Fruit fly (Drosophila melanogaster) whole organism, prepupa: ENCODE data around the gene CG44000.
A peak's percentile ranks its signal among the peaks of the same experiment; 100 is the strongest.

ENCODE experiments used
- Blimp-1 ChIP-seq: fragments of 200-800 bp; sonication (Bioruptor generic); optimal IDR thresholded peaks from 3 replicates; lab custom pipeline; 2017; ENCODE audit warnings: missing biosample characterization, missing genetic modification characterization, mild to moderate bottlenecking, moderate library complexity, missing genetic modification reagents
- CG10631 ChIP-seq: fragments of 200-800 bp; sonication (Bioruptor generic); optimal IDR thresholded peaks from 2 replicates; lab custom pipeline; 2016; ENCODE audit warnings: missing biosample characterization, missing genetic modification characterization
- CG10669 ChIP-seq: fragments of 200-800 bp; sonication (Bioruptor generic); optimal IDR thresholded peaks from 3 replicates; lab custom pipeline; 2018; ENCODE audit warnings: missing biosample characterization, mild to moderate bottlenecking, missing genetic modification characterization, moderate library complexity
- CG11294 ChIP-seq: fragments of 200-800 bp; sonication (Bioruptor generic); IDR thresholded peaks from 2 replicates; pipeline ENCODE4 v1.3.6; 2022; ENCODE audit warnings: missing biosample characterization, missing genetic modification characterization
- CG11762 ChIP-seq: fragments of 200-800 bp; sonication (Bioruptor generic); optimal IDR thresholded peaks from 3 replicates; lab custom pipeline; 2016; ENCODE audit warnings: missing biosample characterization, missing genetic modification characterization; ENCODE audit not compliant: insufficient read depth
- CG11902 ChIP-seq: fragments of 200-800 bp; sonication (Bioruptor generic); optimal IDR thresholded peaks from 3 replicates; lab custom pipeline; 2016; ENCODE audit warnings: missing biosample characterization, missing genetic modification characterization
- CG15336 ChIP-seq: fragments of 200-800 bp; sonication (Bioruptor generic); IDR thresholded peaks from 2 replicates; pipeline ENCODE4 v1.3.6; 2022; ENCODE audit warnings: missing biosample characterization, missing genetic modification characterization
- CG1621 ChIP-seq: fragments of 200-800 bp; sonication (Bioruptor generic); optimal IDR thresholded peaks from 3 replicates; lab custom pipeline; 2018; ENCODE audit warnings: missing biosample characterization, mild to moderate bottlenecking, missing genetic modification characterization
- CG16779 ChIP-seq: fragments of 200-800 bp; sonication (Bioruptor generic); optimal IDR thresholded peaks from 3 replicates; lab custom pipeline; 2017; ENCODE audit warnings: missing biosample characterization, mild to moderate bottlenecking, missing genetic modification characterization
- CG3032 ChIP-seq: fragments of 200-800 bp; optimal IDR thresholded peaks from 2 replicates; lab custom pipeline; 2019; ENCODE audit warnings: missing biosample characterization, mild to moderate bottlenecking, missing genetic modification characterization, moderate library complexity
- CG31627 ChIP-seq: fragments of 200-800 bp; sonication (Bioruptor generic); optimal IDR thresholded peaks from 3 replicates; lab custom pipeline; 2016; ENCODE audit warnings: missing biosample characterization, missing genetic modification characterization
- CG34406 ChIP-seq: fragments of 200-800 bp; sonication (Bioruptor generic); optimal IDR thresholded peaks from 3 replicates; lab custom pipeline; 2016; ENCODE audit warnings: missing biosample characterization, missing genetic modification characterization
- CG3919 ChIP-seq: fragments of 200-800 bp; sonication (Bioruptor generic); optimal IDR thresholded peaks from 3 replicates; lab custom pipeline; 2016; ENCODE audit warnings: missing biosample characterization, missing genetic modification characterization
- CG6163 ChIP-seq: fragments of 200-800 bp; sonication (Bioruptor generic); IDR thresholded peaks from 3 replicates; pipeline ENCODE4 v1.3.6; 2022; ENCODE audit warnings: missing biosample characterization, missing genetic modification characterization
- CG6792 ChIP-seq: fragments of 200-800 bp; sonication (Bioruptor generic); optimal IDR thresholded peaks from 3 replicates; lab custom pipeline; 2016; ENCODE audit warnings: missing biosample characterization, missing genetic modification characterization
- CG6808 ChIP-seq: fragments of 200-800 bp; sonication (Bioruptor generic); optimal IDR thresholded peaks from 3 replicates; lab custom pipeline; 2017; ENCODE audit warnings: missing biosample characterization, missing genetic modification characterization, mild to moderate bottlenecking, moderate library complexity, missing genetic modification reagents
- CG6854 ChIP-seq: fragments of 200-800 bp; sonication (Bioruptor generic); optimal IDR thresholded peaks from 2 replicates; lab custom pipeline; 2017; ENCODE audit warnings: missing biosample characterization, mild to moderate bottlenecking, missing genetic modification characterization
- CG7368 ChIP-seq: fragments of 200-800 bp; sonication (Bioruptor generic); optimal IDR thresholded peaks from 3 replicates; lab custom pipeline; 2016; ENCODE audit warnings: missing biosample characterization, missing genetic modification characterization
- CG8119 ChIP-seq: fragments of 200-800 bp; sonication (Bioruptor generic); IDR thresholded peaks from 3 replicates; pipeline ENCODE4 v1.3.6; 2022; ENCODE audit warnings: missing biosample characterization, missing genetic modification characterization
- CG8319 ChIP-seq: fragments of 200-800 bp; sonication (Bioruptor generic); optimal IDR thresholded peaks from 3 replicates; lab custom pipeline; 2016; ENCODE audit warnings: missing biosample characterization, missing genetic modification characterization
- CG8632 ChIP-seq: fragments of 200-800 bp; sonication (Bioruptor generic); optimal IDR thresholded peaks from 3 replicates; lab custom pipeline; 2016; ENCODE audit warnings: missing biosample characterization, missing genetic modification characterization
- CG9139 ChIP-seq: fragments of 200-800 bp; sonication (Bioruptor generic); optimal IDR thresholded peaks from 3 replicates; lab custom pipeline; 2017; ENCODE audit warnings: missing biosample characterization, mild to moderate bottlenecking, missing genetic modification characterization
- Eip75B ChIP-seq: fragments of 200-800 bp; sonication (Bioruptor generic); optimal IDR thresholded peaks from 3 replicates; lab custom pipeline; 2016; ENCODE audit warnings: missing biosample characterization, missing genetic modification characterization
- Ets21C ChIP-seq: fragments of 200-800 bp; sonication (Bioruptor generic); optimal IDR thresholded peaks from 3 replicates; lab custom pipeline; 2016; ENCODE audit warnings: missing biosample characterization, missing genetic modification characterization
- Ets96B ChIP-seq: fragments of 200-800 bp; optimal IDR thresholded peaks from 2 replicates; lab custom pipeline; 2019; ENCODE audit warnings: missing biosample characterization, mild to moderate bottlenecking, missing genetic modification characterization, moderate library complexity
- Hr38 ChIP-seq: sonication (Bioruptor generic); optimal IDR thresholded peaks from 2 replicates; lab custom pipeline; 2016; ENCODE audit warnings: missing biosample characterization, missing genetic modification characterization
- Hr39 ChIP-seq: fragments of 200-800 bp; sonication (Bioruptor generic); optimal IDR thresholded peaks from 2 replicates; lab custom pipeline; 2016; ENCODE audit warnings: missing biosample characterization, missing genetic modification characterization
- Hr4 ChIP-seq: fragments of 200-800 bp; sonication (Bioruptor generic); optimal IDR thresholded peaks from 3 replicates; lab custom pipeline; 2016; ENCODE audit warnings: missing biosample characterization, missing genetic modification characterization
- Lpt ChIP-seq: fragments of 200-800 bp; sonication (Bioruptor generic); optimal IDR thresholded peaks from 3 replicates; lab custom pipeline; 2016; ENCODE audit warnings: missing biosample characterization, missing genetic modification characterization
- OdsH ChIP-seq: fragments of 200-800 bp; sonication (Bioruptor generic); optimal IDR thresholded peaks from 3 replicates; lab custom pipeline; 2016; ENCODE audit warnings: missing biosample characterization, missing genetic modification characterization
- Smox ChIP-seq: fragments of 200-800 bp; sonication (Bioruptor generic); optimal IDR thresholded peaks from 3 replicates; lab custom pipeline; 2016; ENCODE audit warnings: missing biosample characterization, missing genetic modification characterization
- Sox102F ChIP-seq: fragments of 200-800 bp; sonication (Bioruptor generic); optimal IDR thresholded peaks from 2 replicates; lab custom pipeline; 2016; ENCODE audit warnings: missing biosample characterization, mild to moderate bottlenecking, missing genetic modification characterization
- Sox14 ChIP-seq: fragments of 200-800 bp; sonication (Bioruptor generic); optimal IDR thresholded peaks from 3 replicates; lab custom pipeline; 2016; ENCODE audit warnings: missing biosample characterization, missing genetic modification characterization
- Sox15 ChIP-seq: fragments of 200-800 bp; sonication (Bioruptor generic); optimal IDR thresholded peaks from 3 replicates; lab custom pipeline; 2016; ENCODE audit warnings: missing biosample characterization, missing genetic modification characterization
- acj6 ChIP-seq: fragments of 200-800 bp; sonication (Bioruptor generic); optimal IDR thresholded peaks from 3 replicates; lab custom pipeline; 2016; ENCODE audit warnings: missing biosample characterization, missing genetic modification characterization
- cyc ChIP-seq: fragments of 200-800 bp; sonication (Bioruptor generic); optimal IDR thresholded peaks from 3 replicates; lab custom pipeline; 2016; ENCODE audit warnings: missing biosample characterization, missing genetic modification characterization
- dac ChIP-seq: fragments of 200-800 bp; sonication (Bioruptor generic); optimal IDR thresholded peaks from 2 replicates; lab custom pipeline; 2017; ENCODE audit warnings: missing biosample characterization, mild to moderate bottlenecking, missing genetic modification characterization
- dsx ChIP-seq: fragments of 200-800 bp; optimal IDR thresholded peaks from 3 replicates; lab custom pipeline; 2019; ENCODE audit warnings: missing biosample characterization, mild to moderate bottlenecking, missing genetic modification characterization, moderate library complexity; ENCODE audit not compliant: poor library complexity, severe bottlenecking
- fd59A ChIP-seq: fragments of 200-800 bp; sonication (Bioruptor generic); optimal IDR thresholded peaks from 2 replicates; lab custom pipeline; 2017; ENCODE audit warnings: missing biosample characterization, mild to moderate bottlenecking, missing genetic modification characterization, missing genetic modification reagents
- fd85E ChIP-seq: fragments of 200-800 bp; sonication (Bioruptor generic); optimal IDR thresholded peaks from 3 replicates; lab custom pipeline; 2016; ENCODE audit warnings: missing biosample characterization, missing genetic modification characterization
- fkh ChIP-seq: fragments of 200-800 bp; sonication (Bioruptor generic); optimal IDR thresholded peaks from 3 replicates; lab custom pipeline; 2017; ENCODE audit warnings: missing biosample characterization, mild to moderate bottlenecking, missing genetic modification characterization, moderate library complexity
- lz ChIP-seq: fragments of 200-800 bp; sonication (Bioruptor generic); optimal IDR thresholded peaks from 3 replicates; lab custom pipeline; 2016; ENCODE audit warnings: missing biosample characterization, missing genetic modification characterization
- net ChIP-seq: fragments of 200-800 bp; sonication (Bioruptor generic); optimal IDR thresholded peaks from 3 replicates; lab custom pipeline; 2016; ENCODE audit warnings: missing biosample characterization, missing genetic modification characterization
- pdm3 ChIP-seq: fragments of 200-800 bp; sonication (Bioruptor generic); optimal IDR thresholded peaks from 3 replicates; lab custom pipeline; 2016; ENCODE audit warnings: missing biosample characterization, missing genetic modification characterization
- salr ChIP-seq, 2 experiments: fragments of 200-800 bp; sonication (Bioruptor generic); optimal IDR thresholded peaks; 3 replicates each; lab custom pipeline; 2016 to 2018; ENCODE audit warnings: missing biosample characterization in 2 of 2, missing genetic modification characterization in 2 of 2, mild to moderate bottlenecking in 1 of 2
- ss ChIP-seq, 2 experiments: fragments of 200-800 bp; sonication (Bioruptor generic); optimal IDR thresholded peaks; 2 replicates in 1 of 2; 3 replicates in 1 of 2; lab custom pipeline; 2017 to 2018; ENCODE audit warnings: mild to moderate bottlenecking in 2 of 2, missing biosample characterization in 2 of 2, missing genetic modification characterization in 2 of 2, moderate library complexity in 1 of 2
- topi ChIP-seq: fragments of 200-800 bp; sonication (Bioruptor generic); optimal IDR thresholded peaks from 3 replicates; lab custom pipeline; 2016; ENCODE audit warnings: missing biosample characterization, missing genetic modification characterization

CG44000 gene

dm6 chr2L:5090352-5090751 is 47.3 kb downstream of the CG44000 start (continued):
- peak; percentile 18 for TF ChIP-seq CG16779 (tag; lab: Kevin White, UChicago)
- TF ChIP-seq CG11902 (GFP tag; lab: Kevin White, UChicago) = no peak
- no peak for TF ChIP-seq CG31627 (GFP tag; lab: Kevin White, UChicago)
- no peak for TF ChIP-seq Sox102F (GFP tag; lab: Kevin White, UChicago)
- no peak for TF ChIP-seq CG9139 (GFP tag; lab: Kevin White, UChicago)
- TF ChIP-seq fd85E (GFP tag; lab: Kevin White, UChicago) = no peak
- TF ChIP-seq CG6163 = 0 out of 3 replicates have a peak, but pooled peaks have one; percentile 32
- TF ChIP-seq CG8119 (GFP tag; lab: Robert Waterston, UW) = peak; percentile 65
- TF ChIP-seq Sox15 (GFP tag; lab: Kevin White, UChicago) = no peak
- TF ChIP-seq Hr38 = no peak
- peak; percentile 41 for TF ChIP-seq OdsH (GFP tag; lab: Kevin White, UChicago)
- TF ChIP-seq dsx (GFP tag; lab: Kevin White, UChicago) = no peak
- no peak for TF ChIP-seq Blimp-1 (GFP tag; lab: Kevin White, UChicago)
- peak; percentile 35 for TF ChIP-seq CG8632 (GFP tag; lab: Kevin White, UChicago)
- no peak for TF ChIP-seq fkh (GFP tag; lab: Kevin White, UChicago)
- TF ChIP-seq topi = peak; percentile 12
- TF ChIP-seq Lpt (GFP tag; lab: Kevin White, UChicago) = no peak
- TF ChIP-seq Sox14 = peak; percentile 17
- TF ChIP-seq net (GFP tag; lab: Kevin White, UChicago) = peak; percentile 26
- peak; percentile 9 for TF ChIP-seq CG3919 (GFP tag; lab: Kevin White, UChicago)
- TF ChIP-seq CG10631 = peak; percentile 39

- no peak for TF ChIP-seq CG11762
- TF ChIP-seq CG6808 = peak; percentile 29
- TF ChIP-seq CG31627 (GFP tag; lab: Kevin White, UChicago) = peak; percentile 26
- peak; percentile 30 for TF ChIP-seq CG10669 (GFP tag; lab: Kevin White, UChicago)
- TF ChIP-seq CG8632 (GFP tag; lab: Kevin White, UChicago) = no peak
- no peak for TF ChIP-seq CG7368
- TF ChIP-seq CG8319 (GFP tag; lab: Kevin White, UChicago) = no peak
- no peak for TF ChIP-seq CG34406 (GFP tag; lab: Kevin White, UChicago)
- peak; percentile 1 for TF ChIP-seq Smox
- no peak for TF ChIP-seq CG9139 (GFP tag; lab: Kevin White, UChicago)
- no peak for TF ChIP-seq Blimp-1 (GFP tag; lab: Kevin White, UChicago)
- no peak for TF ChIP-seq dsx (GFP tag; lab: Kevin White, UChicago)
- TF ChIP-seq Sox14 = peak; percentile 20
- TF ChIP-seq cyc (GFP tag; lab: Kevin White, UChicago) = no peak
- TF ChIP-seq net (GFP tag; lab: Kevin White, UChicago) = no peak
- no peak for TF ChIP-seq Ets21C (GFP tag; lab: Kevin White, UChicago)
- TF ChIP-seq dac (GFP tag; lab: Kevin White, UChicago) = no peak
- TF ChIP-seq CG10631 = peak; percentile 23
- TF ChIP-seq Hr38 = no peak
- TF ChIP-seq Eip75B = no peak
- no peak for TF ChIP-seq salr (GFP tag; optimal IDR thresholded peaks at IDR 0.05; lab: Kevin White, UChicago)
- TF ChIP-seq ss (GFP tag; optimal IDR thresholded peaks at IDR 0.05; lab: Kevin White, UChicago) = no peak
- no peak for TF ChIP-seq Lpt (GFP tag; lab: Kevin White, UChicago)
- no peak for TF ChIP-seq Sox15 (GFP tag; lab: Kevin White, UChicago)
- TF ChIP-seq fkh (GFP tag; lab: Kevin White, UChicago) = no peak
- TF ChIP-seq CG15336 (GFP tag; lab: Robert Waterston, UW) = no peak
- no peak for TF ChIP-seq CG6792 (GFP tag; lab: Kevin White, UChicago)
- peak; percentile 12 for TF ChIP-seq Ets96B (tag; lab: Kevin White, UChicago)
- TF ChIP-seq Hr4 = peak; percentile 20
- no peak for TF ChIP-seq fd85E (GFP tag; lab: Kevin White, UChicago)
- no peak for TF ChIP-seq CG11294 (GFP tag; lab: Robert Waterston, UW)
- peak; percentile 48 for TF ChIP-seq pdm3
- peak; percentile 3 for TF ChIP-seq CG3032
- TF ChIP-seq CG6854 = no peak
- TF ChIP-seq fd59A (GFP tag; lab: Kevin White, UChicago) = peak; percentile 14
- TF ChIP-seq Hr39 = peak; percentile 39
- peak; percentile 6 for TF ChIP-seq CG1621
- TF ChIP-seq Sox102F (GFP tag; lab: Kevin White, UChicago) = no peak
- TF ChIP-seq CG11902 (GFP tag; lab: Kevin White, UChicago) = peak; percentile 26
- TF ChIP-seq acj6 = peak; percentile 8
- TF ChIP-seq lz (GFP tag; lab: Kevin White, UChicago) = peak; percentile 32
- no peak for TF ChIP-seq topi
These were observed 49.1 kb downstream of the CG44000 start for dm6 chr2L:5092145-5092544.
